Fruit fly (Drosophila melanogaster) whole organism, wandering third instar larva: ENCODE data around the gene CG10019.

ENCODE experiments used
- CG9705 ChIP-seq: fragments of 200-800 bp; sonication (Bioruptor generic); optimal IDR thresholded peaks from 2 replicates; lab custom pipeline; 2018; ENCODE audit warnings: missing biosample characterization, mild to moderate bottlenecking, missing genetic modification characterization
- CrebA ChIP-seq: fragments of 200-800 bp; sonication (Bioruptor generic); optimal IDR thresholded peaks from 2 replicates; lab custom pipeline; 2016; ENCODE audit warnings: missing biosample characterization, mild to moderate bottlenecking, missing genetic modification characterization, borderline replicate concordance
- HLH106 ChIP-seq: fragments of 200-800 bp; optimal IDR thresholded peaks from 3 replicates; lab custom pipeline; 2019; ENCODE audit warnings: missing biosample characterization, mild to moderate bottlenecking, missing genetic modification characterization, moderate library complexity
- OdsH ChIP-seq: fragments of 200-800 bp; sonication (Bioruptor generic); optimal IDR thresholded peaks from 2 replicates; lab custom pipeline; 2016; ENCODE audit warnings: missing biosample characterization, mild to moderate bottlenecking, missing genetic modification characterization
- brk ChIP-seq: fragments of 200-800 bp; sonication (Bioruptor generic); optimal IDR thresholded peaks from 2 replicates; lab custom pipeline; 2016; ENCODE audit warnings: missing biosample characterization, mild to moderate bottlenecking, missing genetic modification characterization
- fru ChIP-seq: fragments of 200-800 bp; sonication (Bioruptor generic); optimal IDR thresholded peaks from 3 replicates; lab custom pipeline; 2016; ENCODE audit warnings: missing biosample characterization, mild to moderate bottlenecking, missing genetic modification characterization
- psq ChIP-seq: fragments of 200-800 bp; sonication (Bioruptor generic); optimal IDR thresholded peaks from 3 replicates; lab custom pipeline; 2017; ENCODE audit warnings: missing biosample characterization, mild to moderate bottlenecking, missing genetic modification characterization, moderate library complexity

- no peak for TF ChIP-seq CrebA (GFP tag; lab: Kevin White, UChicago)
- TF ChIP-seq psq = no peak
- TF ChIP-seq fru (GFP tag; lab: Kevin White, UChicago) = no peak
- no peak for TF ChIP-seq HLH106 (tag; lab: Kevin White, UChicago)
- no peak for TF ChIP-seq OdsH (GFP tag; lab: Kevin White, UChicago)
- TF ChIP-seq CG9705 (GFP tag; lab: Kevin White, UChicago) = no peak
- no peak for TF ChIP-seq brk (GFP tag; lab: Kevin White, UChicago)
Observed at dm6 chr2L:3740443-3740842, 10.2 kb downstream of the CG10019 start.
